Worm (Caenorhabditis elegans) whole organism, L1 larva: ENCODE results near the gene pals-16.

Experiments
- F16B12.6 ChIP-seq: fragments of 150-350 bp; optimal IDR thresholded peaks from 2 replicates; lab custom pipeline; 2014; ENCODE audit warnings: missing biosample characterization, missing genetic modification characterization
- Y116A8C.19 ChIP-seq: sonication (generic microtip); optimal IDR thresholded peaks from 2 replicates; lab custom pipeline; 2016; ENCODE audit warnings: missing compliant biosample characterization, missing genetic modification characterization, borderline replicate concordance
- ceh-63 ChIP-seq: fragments of 200-800 bp; sonication (Bioruptor generic); optimal IDR thresholded peaks from 2 replicates; lab custom pipeline; 2018; ENCODE audit warnings: mild to moderate bottlenecking, missing genetic modification characterization, missing compliant biosample characterization
- efl-1 ChIP-seq, 4 experiments: fragments of 150-350 bp; optimal IDR thresholded peaks in 3 of 4; peaks in 1 of 4; 1 replicate in 1 of 4; 2 replicates in 3 of 4; lab custom pipeline; 2014; ENCODE audit warnings: missing biosample characterization in 2 of 4, missing genetic modification characterization in 2 of 4, missing genetic modification reagents in 2 of 4
- elt-2 ChIP-seq: sonication (generic microtip); optimal IDR thresholded peaks from 2 replicates; lab custom pipeline; 2016; ENCODE audit warnings: missing genetic modification characterization, mild to moderate bottlenecking, inconsistent platforms, missing compliant biosample characterization, missing genetic modification reagents
- fkh-10 ChIP-seq: sonication (generic microtip); optimal IDR thresholded peaks from 2 replicates; lab custom pipeline; 2017; ENCODE audit warnings: missing biosample characterization, missing genetic modification reagents, missing genetic modification characterization
- fos-1 ChIP-seq: fragments of 150-350 bp; optimal IDR thresholded peaks from 2 replicates; lab custom pipeline; 2014; ENCODE audit warnings: missing biosample characterization, missing genetic modification characterization
- isw-1 ChIP-seq: fragments of 200-800 bp; sonication (Bioruptor generic); IDR thresholded peaks from 2 replicates; pipeline ENCODE4 v1.3.6; 2022; ENCODE audit warnings: missing genetic modification characterization, missing compliant biosample characterization
- jun-1 ChIP-seq: fragments of 150-350 bp; optimal IDR thresholded peaks from 2 replicates; lab custom pipeline; 2014; ENCODE audit warnings: missing biosample characterization, missing genetic modification reagents, missing genetic modification characterization
- lin-35 ChIP-seq, 2 experiments: fragments of 150-350 bp; optimal IDR thresholded peaks; 2 replicates each; lab custom pipeline; 2014; ENCODE audit warnings: missing biosample characterization in 2 of 2, missing genetic modification characterization in 2 of 2, missing genetic modification reagents in 2 of 2
- lin-39 ChIP-seq: fragments of 150-350 bp; optimal IDR thresholded peaks from 2 replicates; lab custom pipeline; 2014; ENCODE audit warnings: missing biosample characterization, missing genetic modification reagents, missing genetic modification characterization
- lir-3 ChIP-seq: sonication (generic microtip); optimal IDR thresholded peaks from 2 replicates; lab custom pipeline; 2016; ENCODE audit warnings: mild to moderate bottlenecking, missing genetic modification characterization, moderate library complexity, missing compliant biosample characterization; ENCODE audit not compliant: poor library complexity
- lsy-2 ChIP-seq, 2 experiments: fragments of 150-350 bp; optimal IDR thresholded peaks; 2 replicates each; lab custom pipeline; 2014; ENCODE audit warnings: missing biosample characterization in 2 of 2, missing genetic modification characterization in 2 of 2
- mdl-1 ChIP-seq, 2 experiments: fragments of 150-350 bp; optimal IDR thresholded peaks; 2 replicates each; lab custom pipeline; 2014 to 2017; ENCODE audit warnings: missing biosample characterization in 2 of 2, missing genetic modification characterization in 2 of 2, inconsistent platforms in 1 of 2
- nhr-19 ChIP-seq: fragments of 200-800 bp; sonication (Bioruptor generic); conservative IDR thresholded peaks from 2 replicates; pipeline ENCODE4 v1.3.6; 2022; ENCODE audit warnings: missing genetic modification characterization, missing compliant biosample characterization
- nhr-20 ChIP-seq: sonication (generic microtip); optimal IDR thresholded peaks from 2 replicates; lab custom pipeline; 2016; ENCODE audit warnings: mild to moderate bottlenecking, missing genetic modification characterization, missing compliant biosample characterization
- nhr-28 ChIP-seq: fragments of 150-350 bp; optimal IDR thresholded peaks from 2 replicates; lab custom pipeline; 2014; ENCODE audit warnings: missing biosample characterization, missing genetic modification characterization
- nhr-77 ChIP-seq: fragments of 150-350 bp; optimal IDR thresholded peaks from 2 replicates; lab custom pipeline; 2014; ENCODE audit warnings: missing biosample characterization, missing genetic modification characterization
- nhr-90 ChIP-seq: sonication (generic microtip); optimal IDR thresholded peaks from 2 replicates; lab custom pipeline; 2016; ENCODE audit warnings: mild to moderate bottlenecking, missing genetic modification characterization, missing compliant biosample characterization; ENCODE audit not compliant: poor library complexity
- pag-3 ChIP-seq: sonication (generic microtip); optimal IDR thresholded peaks from 2 replicates; lab custom pipeline; 2017; ENCODE audit warnings: missing genetic modification characterization, mild to moderate bottlenecking, missing compliant biosample characterization, antibody characterized with exemption, borderline replicate concordance; ENCODE audit not compliant: insufficient read depth
- pax-3 ChIP-seq: fragments of 200-800 bp; sonication (Bioruptor generic); optimal IDR thresholded peaks from 2 replicates; lab custom pipeline; 2018; ENCODE audit warnings: mild to moderate bottlenecking, missing genetic modification characterization, moderate library complexity, missing compliant biosample characterization
- pqm-1 ChIP-seq: sonication (generic microtip); optimal IDR thresholded peaks from 3 replicates; lab custom pipeline; 2017; ENCODE audit warnings: missing biosample characterization, missing genetic modification characterization
- skn-1 ChIP-seq: fragments of 150-350 bp; optimal IDR thresholded peaks from 2 replicates; lab custom pipeline; 2014; ENCODE audit warnings: missing biosample characterization, missing genetic modification characterization
- sox-4 ChIP-seq: sonication (generic microtip); optimal IDR thresholded peaks from 2 replicates; lab custom pipeline; 2016; ENCODE audit warnings: missing genetic modification characterization, missing compliant biosample characterization
- sptf-1 ChIP-seq: fragments of 150-350 bp; optimal IDR thresholded peaks from 2 replicates; lab custom pipeline; 2014; ENCODE audit warnings: missing biosample characterization, missing genetic modification characterization
- tbx-2 ChIP-seq: sonication (generic microtip); optimal IDR thresholded peaks from 2 replicates; lab custom pipeline; 2016; ENCODE audit warnings: missing genetic modification characterization, missing compliant biosample characterization
- unc-30 ChIP-seq: sonication (generic microtip); optimal IDR thresholded peaks from 2 replicates; lab custom pipeline; 2017; ENCODE audit warnings: missing biosample characterization, missing genetic modification characterization
- unc-62 ChIP-seq: fragments of 150-350 bp; optimal IDR thresholded peaks from 2 replicates; lab custom pipeline; 2014; ENCODE audit warnings: missing biosample characterization, missing genetic modification reagents, missing genetic modification characterization
- zag-1 ChIP-seq: fragments of 150-350 bp; optimal IDR thresholded peaks from 2 replicates; lab custom pipeline; 2014; ENCODE audit warnings: missing biosample characterization, missing genetic modification characterization
- zip-4 ChIP-seq: fragments of 200-800 bp; sonication (Bioruptor generic); optimal IDR thresholded peaks from 2 replicates; lab custom pipeline; 2018; ENCODE audit warnings: mild to moderate bottlenecking, missing genetic modification characterization, moderate library complexity, missing compliant biosample characterization
- ztf-4 ChIP-seq: fragments of 150-350 bp; optimal IDR thresholded peaks from 2 replicates; lab custom pipeline; 2014; ENCODE audit warnings: missing biosample characterization, missing genetic modification characterization

The pals-16 gene

ce11 chrIII:1392763-1393162, 7.0 kb upstream of the pals-16 start:
- TF ChIP-seq nhr-28 = no peak
- peak in 1 of 2 experiments; percentile 2 for TF ChIP-seq lin-35 (GFP tag; optimal IDR thresholded peaks at IDR 0.05; lab: Kevin White, UChicago)
- TF ChIP-seq nhr-90 (tag; lab: Kevin White, UChicago) = peak; percentile 19
- TF ChIP-seq efl-1 (optimal IDR thresholded peaks at IDR 0.05; lab: Kevin White, UChicago) = no peak
- TF ChIP-seq efl-1 (GFP tag; optimal IDR thresholded peaks at IDR 0.05 in 1 of 2; lab: Kevin White, UChicago) = peak in 1 of 2 experiments; percentile 86
- peak; percentile 6 for TF ChIP-seq nhr-20 (tag; lab: Kevin White, UChicago)
- peak; percentile 51 for TF ChIP-seq pqm-1 (tag; lab: Kevin White, UChicago)
- no peak for TF ChIP-seq isw-1 (GFP tag; lab: Robert Waterston, UW)
- no peak for TF ChIP-seq mdl-1 (tag; optimal IDR thresholded peaks at IDR 0.05; lab: Kevin White, UChicago)
- peak; percentile 97 for TF ChIP-seq elt-2 (tag; lab: Kevin White, UChicago)
- peak in 1 of 2 experiments; percentile 13 for TF ChIP-seq lsy-2 (tag; optimal IDR thresholded peaks at IDR 0.05; lab: Kevin White, UChicago)
- no peak for TF ChIP-seq nhr-77 (tag; lab: Kevin White, UChicago)
- TF ChIP-seq jun-1 (tag; lab: Kevin White, UChicago) = no peak
- TF ChIP-seq, all 84 proteins: peak for 7

ce11 chrIII:1395355-1395754, 4.4 kb upstream of the pals-16 start:
- TF ChIP-seq Y116A8C.19 (tag; lab: Kevin White, UChicago) (no peak), elt-2 (tag; lab: Kevin White, UChicago) (peak; percentile 17)

ce11 chrIII:1398183-1398582, 1.6 kb upstream of the pals-16 start:
- no peak for TF ChIP-seq mdl-1 (tag; optimal IDR thresholded peaks at IDR 0.05; lab: Kevin White, UChicago)
- no peak for TF ChIP-seq lir-3 (tag; lab: Kevin White, UChicago)
- TF ChIP-seq Y116A8C.19 (tag; lab: Kevin White, UChicago) = no peak
- peak; percentile 86 for TF ChIP-seq elt-2 (tag; lab: Kevin White, UChicago)
- no peak for TF ChIP-seq nhr-90 (tag; lab: Kevin White, UChicago)
- no peak for TF ChIP-seq efl-1 (optimal IDR thresholded peaks at IDR 0.05; lab: Kevin White, UChicago)
- no peak for TF ChIP-seq efl-1 (GFP tag; optimal IDR thresholded peaks at IDR 0.05 in 1 of 2; lab: Kevin White, UChicago)
- TF ChIP-seq unc-62 (GFP tag; lab: Kevin White, UChicago) = no peak

- TF ChIP-seq lin-35 (GFP tag; optimal IDR thresholded peaks at IDR 0.05; lab: Kevin White, UChicago) (peak in 1 of 2 experiments; percentile 9), elt-2 (tag; lab: Kevin White, UChicago) (peak; percentile 78), ceh-63 (GFP tag; lab: Kevin White, UChicago) (no peak)
Measured at ce11 chrIII:1401497-1401990, 1.8 kb downstream of the pals-16 start, which contains the start of gene pals-19. Gene pals-19, plus strand, starts transcription at chrIII:1401940.

- no peak for TF ChIP-seq fkh-10
- no peak for TF ChIP-seq fos-1 (tag; lab: Kevin White, UChicago)
- no peak for TF ChIP-seq sox-4
- no peak for TF ChIP-seq pax-3 (tag; lab: Kevin White, UChicago)
Measured at ce11 chrIII:1403108-1403507, 3.3 kb downstream of the pals-16 start, which contains the start of gene pals-18. Gene pals-18, plus strand, starts transcription at chrIII:1403408.

ce11 chrIII:1409139-1409538, 9.4 kb downstream of the pals-16 start, which contains the start of gene Y82E9BR.22:
Gene Y82E9BR.22, minus strand, starts transcription at chrIII:1409239.
- TF ChIP-seq sptf-1 (tag; lab: Kevin White, UChicago) (no peak), ztf-4 (tag; lab: Kevin White, UChicago) (no peak), pag-3 (tag; lab: Kevin White, UChicago) (no peak), skn-1 (tag; lab: Kevin White, UChicago) (no peak), F16B12.6 (tag; lab: Kevin White, UChicago) (no peak), nhr-90 (tag; lab: Kevin White, UChicago) (no peak), tbx-2 (no peak), nhr-19 (no peak), zag-1 (tag; lab: Kevin White, UChicago) (no peak), zip-4 (GFP tag; lab: Kevin White, UChicago) (no peak), lin-39 (no peak), unc-30 (tag; lab: Kevin White, UChicago) (no peak)
